Worm (Caenorhabditis elegans) whole organism, L2 larva: ENCODE results near the gene fbxa-18.

Experiments
- ZK546.5 ChIP-seq: sonication (generic microtip); optimal IDR thresholded peaks from 2 replicates; lab custom pipeline; 2017; ENCODE audit warnings: missing biosample characterization, missing genetic modification characterization
- alr-1 ChIP-seq: fragments of 150-350 bp; optimal IDR thresholded peaks from 2 replicates; lab custom pipeline; 2014; ENCODE audit warnings: missing biosample characterization, missing genetic modification characterization
- ama-1 ChIP-seq: fragments of 150-350 bp; optimal IDR thresholded peaks from 2 replicates; lab custom pipeline; 2018; ENCODE audit warnings: inconsistent platforms
- elt-1 ChIP-seq: fragments of 150-350 bp; optimal IDR thresholded peaks from 2 replicates; lab custom pipeline; 2014; ENCODE audit warnings: missing biosample characterization, missing genetic modification characterization
- lin-13 ChIP-seq: fragments of 150-350 bp; optimal IDR thresholded peaks from 2 replicates; lab custom pipeline; 2014; ENCODE audit warnings: missing biosample characterization, missing genetic modification reagents, missing genetic modification characterization
- lsy-2 ChIP-seq, 2 experiments: fragments of 150-350 bp in 1 of 2; sonication (generic microtip) in 1 of 2; optimal IDR thresholded peaks; 2 replicates each; lab custom pipeline; 2014 to 2017; ENCODE audit warnings: missing biosample characterization in 2 of 2, missing genetic modification characterization in 2 of 2
- sma-9 ChIP-seq, 2 experiments: fragments of 150-350 bp in 1 of 2; sonication (generic microtip) in 1 of 2; optimal IDR thresholded peaks; 2 replicates each; lab custom pipeline; 2014 to 2016; ENCODE audit warnings: missing genetic modification characterization in 2 of 2, mild to moderate bottlenecking in 1 of 2, missing biosample characterization in 1 of 2, missing compliant biosample characterization in 1 of 2, missing genetic modification reagents in 1 of 2, moderate library complexity in 1 of 2
- unc-39 ChIP-seq: fragments of 150-350 bp; optimal IDR thresholded peaks from 2 replicates; lab custom pipeline; 2014; ENCODE audit warnings: missing biosample characterization, missing genetic modification characterization
- unc-62 ChIP-seq: fragments of 150-350 bp; optimal IDR thresholded peaks from 2 replicates; lab custom pipeline; 2014; ENCODE audit warnings: missing biosample characterization, missing genetic modification reagents, missing genetic modification characterization
- ztf-11 ChIP-seq: sonication (generic microtip); optimal IDR thresholded peaks from 2 replicates; lab custom pipeline; 2017; ENCODE audit warnings: missing biosample characterization, missing genetic modification characterization

- TF ChIP-seq unc-62 (GFP tag; lab: Kevin White, UChicago) (no peak), lin-13 (GFP tag; lab: Kevin White, UChicago) (no peak), unc-39 (tag; lab: Kevin White, UChicago) (no peak), lsy-2 (tag; optimal IDR thresholded peaks at IDR 0.05; lab: Kevin White, UChicago) (no peak), sma-9 (GFP tag; optimal IDR thresholded peaks at IDR 0.05; lab: Kevin White, UChicago) (no peak), sma-9 (tag; optimal IDR thresholded peaks at IDR 0.05; lab: Kevin White, UChicago) (no peak), ztf-11 (tag; lab: Kevin White, UChicago) (no peak), ama-1 (no peak), ZK546.5 (tag; lab: Kevin White, UChicago) (no peak), alr-1 (no peak), elt-1 (tag; lab: Kevin White, UChicago) (no peak)
Observed at ce11 chrV:16171721-16172120, 29.2 kb downstream of the fbxa-18 start, which contains the start of gene K05D4.9.
